Fruit fly (Drosophila melanogaster) whole organism, embryonic: ENCODE results near the gene idc.
A peak's percentile ranks its signal among the peaks of the same experiment; 100 is the strongest.

Source experiments
- CG10267 ChIP-seq: fragments of 200-800 bp; sonication (Bioruptor generic); optimal IDR thresholded peaks from 2 replicates; lab custom pipeline; 2018; ENCODE audit warnings: missing biosample characterization, mild to moderate bottlenecking, missing genetic modification characterization, moderate library complexity
- CG10274 ChIP-seq: fragments of 200-800 bp; sonication (Bioruptor generic); optimal IDR thresholded peaks from 3 replicates; lab custom pipeline; 2017; ENCODE audit warnings: missing biosample characterization, mild to moderate bottlenecking, missing genetic modification characterization
- CG11093 ChIP-seq: fragments of 200-800 bp; sonication (Bioruptor generic); IDR thresholded peaks from 3 replicates; pipeline ENCODE4 v1.3.6; 2022; ENCODE audit warnings: missing biosample characterization, missing genetic modification characterization
- CG11247 ChIP-seq: fragments of 200-800 bp; sonication (Bioruptor generic); IDR thresholded peaks from 2 replicates; pipeline ENCODE4 v1.3.6; 2022; ENCODE audit warnings: missing biosample characterization, missing genetic modification characterization
- CG11504 ChIP-seq: fragments of 200-800 bp; sonication (Bioruptor generic); optimal IDR thresholded peaks from 3 replicates; lab custom pipeline; 2019; ENCODE audit warnings: missing biosample characterization, mild to moderate bottlenecking, missing genetic modification characterization, moderate library complexity
- CG12769 ChIP-seq: fragments of 200-800 bp; sonication (Bioruptor generic); optimal IDR thresholded peaks from 2 replicates; lab custom pipeline; 2019; ENCODE audit warnings: missing biosample characterization, mild to moderate bottlenecking, missing genetic modification characterization, moderate library complexity
- CG13424 ChIP-seq: fragments of 200-800 bp; sonication (Bioruptor generic); optimal IDR thresholded peaks from 2 replicates; lab custom pipeline; 2019; ENCODE audit warnings: missing biosample characterization, mild to moderate bottlenecking, missing genetic modification characterization, moderate library complexity
- CG13894 ChIP-seq: fragments of 200-800 bp; sonication (Bioruptor generic); optimal IDR thresholded peaks from 3 replicates; lab custom pipeline; 2018; ENCODE audit warnings: missing biosample characterization, mild to moderate bottlenecking, missing genetic modification characterization, moderate library complexity
- CG14860 ChIP-seq: fragments of 200-800 bp; sonication (Bioruptor generic); IDR thresholded peaks from 3 replicates; pipeline ENCODE4 v1.3.6; 2022; ENCODE audit warnings: missing biosample characterization, missing genetic modification characterization; ENCODE audit not compliant: partially characterized antibody
- CG15696 ChIP-seq: fragments of 200-800 bp; sonication (Bioruptor generic); optimal IDR thresholded peaks from 2 replicates; lab custom pipeline; 2019; ENCODE audit warnings: missing biosample characterization, mild to moderate bottlenecking, missing genetic modification characterization, moderate library complexity
- CG1647 ChIP-seq: fragments of 200-800 bp; sonication (Bioruptor generic); optimal IDR thresholded peaks from 3 replicates; lab custom pipeline; 2016; ENCODE audit warnings: missing biosample characterization, missing genetic modification characterization
- CG16813 ChIP-seq: fragments of 200-800 bp; sonication (Bioruptor generic); IDR thresholded peaks from 3 replicates; pipeline ENCODE4 v1.3.6; 2022; ENCODE audit warnings: missing biosample characterization, missing genetic modification characterization; ENCODE audit not compliant: partially characterized antibody
- CG17385 ChIP-seq: fragments of 200-800 bp; sonication (Bioruptor generic); optimal IDR thresholded peaks from 3 replicates; lab custom pipeline; 2018; ENCODE audit warnings: missing biosample characterization, mild to moderate bottlenecking, missing genetic modification characterization
- CG2129 ChIP-seq: fragments of 200-800 bp; sonication (Bioruptor generic); IDR thresholded peaks from 2 replicates; pipeline ENCODE4 v1.3.6; 2022; ENCODE audit warnings: missing biosample characterization, missing genetic modification characterization; ENCODE audit not compliant: partially characterized antibody
- CG2678 ChIP-seq: fragments of 200-800 bp; sonication (Bioruptor generic); optimal IDR thresholded peaks from 3 replicates; lab custom pipeline; 2019; ENCODE audit warnings: missing biosample characterization, mild to moderate bottlenecking, missing genetic modification characterization, moderate library complexity
- CG32772 ChIP-seq: fragments of 200-800 bp; sonication (Bioruptor generic); IDR thresholded peaks from 2 replicates; pipeline ENCODE4 v1.3.6; 2022; ENCODE audit warnings: missing biosample characterization, missing genetic modification characterization
- CG42726 ChIP-seq: fragments of 200-800 bp; sonication (Bioruptor generic); IDR thresholded peaks from 2 replicates; pipeline ENCODE4 v1.3.6; 2022; ENCODE audit warnings: missing biosample characterization, missing genetic modification characterization; ENCODE audit not compliant: partially characterized antibody
- CG4328 ChIP-seq: fragments of 200-800 bp; sonication (Bioruptor generic); optimal IDR thresholded peaks from 3 replicates; lab custom pipeline; 2017; ENCODE audit warnings: missing biosample characterization, missing genetic modification reagents, missing genetic modification characterization
- CG4730 ChIP-seq: fragments of 200-800 bp; sonication (Bioruptor generic); IDR thresholded peaks from 2 replicates; pipeline ENCODE4 v1.3.6; 2022; ENCODE audit warnings: missing biosample characterization, missing genetic modification characterization
- CG4854 ChIP-seq: fragments of 200-800 bp; sonication (Bioruptor generic); optimal IDR thresholded peaks from 2 replicates; lab custom pipeline; 2016; ENCODE audit warnings: missing biosample characterization, missing genetic modification characterization, inconsistent platforms
- CG9609 ChIP-seq: fragments of 200-800 bp; sonication (Bioruptor generic); optimal IDR thresholded peaks from 3 replicates; lab custom pipeline; 2016; ENCODE audit warnings: missing biosample characterization, missing genetic modification characterization
- CG9797 ChIP-seq: fragments of 200-800 bp; sonication (Bioruptor generic); optimal IDR thresholded peaks from 3 replicates; lab custom pipeline; 2018; ENCODE audit warnings: missing biosample characterization, mild to moderate bottlenecking, missing genetic modification characterization
- Deaf1 ChIP-seq: fragments of 200-800 bp; optimal IDR thresholded peaks from 3 replicates; lab custom pipeline; 2019; ENCODE audit warnings: missing biosample characterization, mild to moderate bottlenecking, missing genetic modification characterization, moderate library complexity
- Drgx ChIP-seq: fragments of 200-800 bp; sonication (Bioruptor generic); IDR thresholded peaks from 2 replicates; pipeline ENCODE4 v1.3.6; 2022; ENCODE audit warnings: missing biosample characterization, missing genetic modification characterization
- Ets65A ChIP-seq: fragments of 200-800 bp; sonication (Bioruptor generic); peaks from one replicate; lab custom pipeline; 2016; ENCODE audit warnings: missing biosample characterization, missing genetic modification characterization
- Ets97D ChIP-seq: fragments of 200-800 bp; sonication (Bioruptor generic); optimal IDR thresholded peaks from 3 replicates; lab custom pipeline; 2016; ENCODE audit warnings: missing biosample characterization, missing genetic modification characterization
- Fer1 ChIP-seq: fragments of 200-800 bp; sonication (Bioruptor generic); optimal IDR thresholded peaks from 2 replicates; lab custom pipeline; 2017; ENCODE audit warnings: missing biosample characterization, mild to moderate bottlenecking, missing genetic modification characterization
- Hmx ChIP-seq: fragments of 200-800 bp; sonication (Bioruptor generic); optimal IDR thresholded peaks from 2 replicates; lab custom pipeline; 2016; ENCODE audit warnings: missing biosample characterization, missing genetic modification characterization
- Hr3 ChIP-seq: fragments of 200-800 bp; sonication (Bioruptor generic); optimal IDR thresholded peaks from 3 replicates; lab custom pipeline; 2016; ENCODE audit warnings: missing biosample characterization, missing genetic modification characterization
- Med ChIP-seq: fragments of 200-800 bp; sonication (Bioruptor generic); peaks from one replicate; lab custom pipeline; 2016; ENCODE audit warnings: missing biosample characterization, missing genetic modification characterization, mild to moderate bottlenecking, inconsistent platforms, moderate library complexity
- Nf-YC ChIP-seq: fragments of 200-800 bp; optimal IDR thresholded peaks from 3 replicates; lab custom pipeline; 2019; ENCODE audit warnings: missing biosample characterization, mild to moderate bottlenecking, missing genetic modification characterization, moderate library complexity
- Optix ChIP-seq: fragments of 200-800 bp; sonication (Bioruptor generic); IDR thresholded peaks from 3 replicates; pipeline ENCODE4 v1.3.6; 2022; ENCODE audit warnings: missing biosample characterization, missing genetic modification characterization
- Scr ChIP-seq: fragments of 200-800 bp; sonication (Bioruptor generic); IDR thresholded peaks from 2 replicates; pipeline ENCODE4 v1.3.6; 2022; ENCODE audit warnings: missing biosample characterization, missing genetic modification characterization; ENCODE audit not compliant: partially characterized antibody
- YL-1 ChIP-seq: fragments of 200-800 bp; sonication (Bioruptor generic); optimal IDR thresholded peaks from 3 replicates; lab custom pipeline; 2017; ENCODE audit warnings: missing biosample characterization, mild to moderate bottlenecking, missing genetic modification characterization
- abd-A ChIP-seq: fragments of 200-800 bp; sonication (Bioruptor generic); optimal IDR thresholded peaks from 3 replicates; lab custom pipeline; 2019; ENCODE audit warnings: missing biosample characterization, mild to moderate bottlenecking, missing genetic modification characterization, moderate library complexity
- dpn ChIP-seq, 2 experiments: fragments of 200-800 bp; sonication (Bioruptor generic); optimal IDR thresholded peaks; 3 replicates each; lab custom pipeline; 2016; ENCODE audit warnings: missing biosample characterization in 2 of 2, missing genetic modification characterization in 2 of 2
- en ChIP-seq: fragments of 200-800 bp; sonication (Bioruptor generic); optimal IDR thresholded peaks from 2 replicates; lab custom pipeline; 2016; ENCODE audit warnings: missing biosample characterization, missing genetic modification characterization
- gsb-n ChIP-seq: fragments of 200-800 bp; sonication (Bioruptor generic); optimal IDR thresholded peaks from 3 replicates; lab custom pipeline; 2018; ENCODE audit warnings: missing biosample characterization, mild to moderate bottlenecking, missing genetic modification characterization
- kay ChIP-seq: fragments of 200-800 bp; sonication (Bioruptor generic); optimal IDR thresholded peaks from 2 replicates; lab custom pipeline; 2016; ENCODE audit warnings: missing biosample characterization, missing genetic modification characterization
- mirr ChIP-seq: fragments of 200-800 bp; sonication (Bioruptor generic); optimal IDR thresholded peaks from 3 replicates; lab custom pipeline; 2018; ENCODE audit warnings: missing biosample characterization, mild to moderate bottlenecking, missing genetic modification characterization
- row ChIP-seq: fragments of 200-800 bp; sonication (Bioruptor generic); IDR thresholded peaks from 3 replicates; pipeline ENCODE4 v1.3.6; 2022; ENCODE audit warnings: missing biosample characterization, missing genetic modification characterization
- schlank ChIP-seq: fragments of 200-800 bp; sonication (Bioruptor generic); optimal IDR thresholded peaks from 2 replicates; lab custom pipeline; 2018; ENCODE audit warnings: missing biosample characterization, mild to moderate bottlenecking, missing genetic modification characterization
- scrt ChIP-seq: fragments of 200-800 bp; sonication (Bioruptor generic); optimal IDR thresholded peaks from 2 replicates; lab custom pipeline; 2018; ENCODE audit warnings: missing biosample characterization, mild to moderate bottlenecking, missing genetic modification characterization, moderate library complexity
- sna ChIP-seq: fragments of 200-800 bp; sonication (Bioruptor generic); IDR thresholded peaks from 2 replicates; pipeline ENCODE4 v1.3.6; 2022; ENCODE audit warnings: missing biosample characterization, missing genetic modification characterization; ENCODE audit not compliant: partially characterized antibody
- trh ChIP-seq: fragments of 200-800 bp; sonication (Bioruptor generic); optimal IDR thresholded peaks from 2 replicates; lab custom pipeline; 2016; ENCODE audit warnings: missing biosample characterization, missing genetic modification characterization
- zfh2 ChIP-seq: fragments of 200-800 bp; sonication (Bioruptor generic); optimal IDR thresholded peaks from 2 replicates; lab custom pipeline; 2016; ENCODE audit warnings: missing biosample characterization, missing genetic modification characterization

idc gene

DNA sequence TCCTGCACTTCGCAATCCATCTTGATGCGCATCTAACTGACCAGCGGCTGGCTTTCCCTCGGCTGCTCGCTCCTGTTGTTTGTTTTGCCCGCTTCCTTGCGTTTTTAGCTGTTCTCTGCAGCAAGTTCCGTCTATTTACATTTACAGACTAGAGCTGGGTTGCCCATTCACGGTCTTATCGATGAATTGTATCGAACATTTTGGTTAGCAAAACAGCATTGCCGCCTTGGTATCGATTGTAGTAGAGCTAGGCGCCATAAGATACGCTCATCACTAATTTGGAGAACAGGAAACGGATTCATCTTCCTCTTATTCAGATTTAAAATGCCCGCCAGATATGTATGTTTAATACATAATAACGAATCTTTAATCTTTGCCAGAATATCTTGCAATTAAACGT lies 4.3 kb downstream of the idc start, which contains the start of gene Regnase-1 (continued):
- peak; percentile 96 for TF ChIP-seq CG16813
- TF ChIP-seq Scr (GFP tag; lab: Robert Waterston, UW) = peak; percentile 96

DNA sequence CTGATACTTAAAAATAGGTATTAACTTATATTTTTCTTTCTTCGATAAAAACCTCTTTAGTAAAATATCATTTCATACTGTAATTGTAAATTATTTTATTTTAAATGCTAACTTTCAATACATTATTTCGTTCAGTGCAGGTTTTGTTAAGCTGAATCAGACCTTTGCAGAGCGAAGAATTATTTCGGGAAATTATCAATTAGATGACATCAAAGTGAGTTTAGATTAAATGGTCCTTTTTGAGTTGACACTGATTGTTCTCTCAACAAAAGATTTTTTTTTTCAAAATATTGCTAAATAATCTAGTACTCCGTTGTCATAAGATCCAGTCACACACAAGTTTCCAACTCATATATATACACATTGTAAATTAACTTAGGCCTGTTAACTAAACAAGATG lies 10.8 kb downstream of the idc start, which contains the start of the genes CG33934 and Indy-2:
Gene CG33934, plus strand, starts transcription at position 301 of the 400 bp plus-strand sequence.
Gene Indy-2, plus strand, starts transcription at position 301 of the 400 bp plus-strand sequence.
- no peak for TF ChIP-seq CG2678
- TF ChIP-seq sna (GFP tag; lab: Robert Waterston, UW) = no peak
- TF ChIP-seq Fer1 (GFP tag; lab: Kevin White, UChicago) = no peak
- TF ChIP-seq CG11504 (tag; lab: Kevin White, UChicago) = no peak
- TF ChIP-seq mirr = no peak
- TF ChIP-seq, all 482 proteins: peak for 0

DNA sequence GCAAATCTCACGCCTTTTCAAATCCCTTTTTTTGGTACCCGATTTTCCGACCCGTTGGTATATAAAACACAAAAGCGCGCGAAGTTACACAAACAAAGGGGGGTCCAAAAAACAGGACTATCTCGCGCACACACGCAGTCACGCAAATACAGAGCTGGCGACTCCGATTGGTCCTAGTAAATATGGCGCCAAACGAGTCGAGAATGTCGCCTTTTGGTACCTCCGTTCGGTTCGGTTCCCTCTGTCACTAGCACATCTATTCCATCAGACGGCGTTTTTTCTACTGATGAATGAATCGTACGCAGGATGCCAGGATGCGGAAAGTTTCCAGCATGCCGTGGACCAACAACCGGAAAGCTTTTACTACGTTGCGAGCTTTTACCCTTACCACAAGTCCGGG lies 24.2 kb downstream of the idc start, which contains the start of gene CG17193:
Gene CG17193, minus strand, starts transcription at position 289 of the 400 bp plus-strand sequence.
- no peak for TF ChIP-seq CG2129 (GFP tag; lab: Robert Waterston, UW)
- peak; percentile 7 for TF ChIP-seq Ets65A (GFP tag; lab: Kevin White, UChicago)
- TF ChIP-seq trh (GFP tag; lab: Kevin White, UChicago) = no peak
- no peak for TF ChIP-seq Hmx (GFP tag; lab: Kevin White, UChicago)
- TF ChIP-seq Fer1 (GFP tag; lab: Kevin White, UChicago) = no peak
- TF ChIP-seq Nf-YC (tag; lab: Kevin White, UChicago) = peak; percentile 80
- peak; percentile 75 for TF ChIP-seq CG13894 (tag; lab: Kevin White, UChicago)
- no peak for TF ChIP-seq kay (GFP tag; lab: Kevin White, UChicago)
- TF ChIP-seq CG11247 = no peak
- peak; percentile 50 for TF ChIP-seq Deaf1
- no peak for TF ChIP-seq en (GFP tag; lab: Kevin White, UChicago)
- TF ChIP-seq CG14860 (GFP tag; lab: Robert Waterston, UW) = no peak
- no peak for TF ChIP-seq CG4730 (GFP tag; lab: Robert Waterston, UW)
- no peak for TF ChIP-seq CG1647 (GFP tag; lab: Kevin White, UChicago)
- no peak for TF ChIP-seq schlank (tag; lab: Kevin White, UChicago)
- 0 out of 3 replicates have a peak, but pooled peaks have one; percentile 22 for TF ChIP-seq row (GFP tag; lab: Robert Waterston, UW)
- TF ChIP-seq Med = peak; percentile 67
- TF ChIP-seq CG10274 (GFP tag; lab: Kevin White, UChicago) = no peak
- TF ChIP-seq scrt (GFP tag; lab: Kevin White, UChicago) = peak; percentile 31
- peak; percentile 55 for TF ChIP-seq abd-A
- no peak for TF ChIP-seq Hr3

DNA sequence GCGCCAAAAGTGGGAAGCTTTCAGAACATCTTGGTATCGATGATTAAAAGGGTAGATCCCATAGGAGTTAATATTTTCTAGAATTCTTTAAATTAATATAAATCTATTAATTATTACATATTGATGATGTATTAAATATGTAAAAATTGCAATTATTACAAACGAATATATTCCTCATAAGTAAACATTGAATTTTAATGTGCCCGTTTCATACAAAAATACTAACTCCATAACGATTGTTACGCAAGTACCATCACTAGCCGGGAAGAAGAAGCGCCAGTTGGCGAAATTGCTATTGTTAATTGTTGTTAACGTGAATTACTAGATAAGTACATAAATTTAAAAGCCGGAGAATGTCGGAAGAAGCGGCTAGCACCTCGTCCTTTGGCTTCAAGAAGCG lies 25.9 kb downstream of the idc start, which contains the start of gene mdlc:
Gene mdlc, plus strand, starts transcription at position 248 of the 400 bp plus-strand sequence.
- TF ChIP-seq CG12769 (no peak), CG4854 (GFP tag; lab: Kevin White, UChicago) (no peak), Drgx (GFP tag; lab: Robert Waterston, UW) (no peak), CG11504 (tag; lab: Kevin White, UChicago) (peak; percentile 33), dpn (GFP tag; optimal IDR thresholded peaks at IDR 0.05; lab: Kevin White, UChicago) (peak in 1 of 2 experiments; percentile 0), CG9609 (GFP tag; lab: Kevin White, UChicago) (no peak), CG13424 (tag; lab: Kevin White, UChicago) (peak; percentile 26), CG11093 (GFP tag; lab: Robert Waterston, UW) (no peak), CG10267 (peak; percentile 15), CG9797 (GFP tag; lab: Kevin White, UChicago) (peak; percentile 61), Optix (no peak), gsb-n (no peak), YL-1 (no peak), CG42726 (GFP tag; lab: Robert Waterston, UW) (no peak), CG17385 (peak; percentile 94), Ets97D (GFP tag; lab: Kevin White, UChicago) (peak; percentile 8), CG15696 (peak; percentile 4), CG4328 (no peak), zfh2 (GFP tag; lab: Kevin White, UChicago) (no peak), CG32772 (GFP tag; lab: Robert Waterston, UW) (no peak), abd-A (peak; percentile 46)
